Fruit fly (Drosophila melanogaster): ENCODE measurements around the gene CG17202.

Gene CG17202

DNA sequence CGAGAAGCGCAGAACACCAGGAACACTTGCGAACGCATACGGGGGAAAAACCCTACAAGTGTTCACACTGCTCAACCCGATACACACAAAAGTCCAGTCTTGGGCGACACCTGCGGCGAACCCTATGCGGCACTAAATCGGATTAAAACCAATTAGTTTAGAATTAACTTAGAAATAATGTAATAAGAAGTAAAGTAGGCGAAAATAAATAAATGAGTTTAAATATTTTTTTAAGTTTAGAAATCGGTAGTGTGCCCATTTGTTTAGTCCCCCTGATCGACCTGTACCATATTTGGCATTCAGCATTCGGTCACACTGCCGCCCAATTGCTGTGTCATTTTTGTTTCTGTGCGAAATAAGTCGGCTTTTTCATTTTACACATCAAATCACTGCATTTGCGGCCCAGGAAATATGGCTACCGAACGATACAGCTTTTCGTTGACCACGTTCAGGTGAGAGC lies 8.5 kb downstream of the CG17202 start, which contains the start of gene Prosalpha2:
TSS of gene Prosalpha2 (plus strand) at position 292 of the 460 bp plus-strand sequence.
- TF ChIP-seq noc (tag; optimal IDR thresholded peaks at IDR 0.05) = no peak

dm6 chr3R:12433764-12434163 lies 11.2 kb downstream of the CG17202 start, which contains the start of the genes Aos1 and Srlp:
TSS of gene Aos1 (minus strand) at chr3R:12433822.
TSS of gene Srlp (plus strand) at chr3R:12434098.
- peak; percentile 65 for TF ChIP-seq noc (tag; optimal IDR thresholded peaks at IDR 0.05)

dm6 chr3R:12435948-12436347 lies 13.4 kb downstream of the CG17202 start, which contains the start of gene Desat2:
TSS of gene Desat2 (plus strand) at chr3R:12436248.
- TF ChIP-seq noc (tag; optimal IDR thresholded peaks at IDR 0.05) = no peak

dm6 chr3R:12439039-12439400 lies 16.5 kb downstream of the CG17202 start, which contains the start of the genes CG17207 and CG46427:
TSS of gene CG17207 (minus strand) at chr3R:12439139.
TSS of gene CG46427 (minus strand) at chr3R:12439139.
- no peak for TF ChIP-seq noc (tag; optimal IDR thresholded peaks at IDR 0.05)

dm6 chr3R:12439401-12440143 lies 17.0 kb downstream of the CG17202 start, which contains the start of gene Desat1:
TSS of gene Desat1 (plus strand) at chr3R:12439600.
- TF ChIP-seq noc (tag; optimal IDR thresholded peaks at IDR 0.05) = no peak

dm6 chr3R:12441008-12441606 lies 18.5 kb downstream of the CG17202 start:
- peak; percentile 33 for TF ChIP-seq noc (tag; optimal IDR thresholded peaks at IDR 0.05)

DNA sequence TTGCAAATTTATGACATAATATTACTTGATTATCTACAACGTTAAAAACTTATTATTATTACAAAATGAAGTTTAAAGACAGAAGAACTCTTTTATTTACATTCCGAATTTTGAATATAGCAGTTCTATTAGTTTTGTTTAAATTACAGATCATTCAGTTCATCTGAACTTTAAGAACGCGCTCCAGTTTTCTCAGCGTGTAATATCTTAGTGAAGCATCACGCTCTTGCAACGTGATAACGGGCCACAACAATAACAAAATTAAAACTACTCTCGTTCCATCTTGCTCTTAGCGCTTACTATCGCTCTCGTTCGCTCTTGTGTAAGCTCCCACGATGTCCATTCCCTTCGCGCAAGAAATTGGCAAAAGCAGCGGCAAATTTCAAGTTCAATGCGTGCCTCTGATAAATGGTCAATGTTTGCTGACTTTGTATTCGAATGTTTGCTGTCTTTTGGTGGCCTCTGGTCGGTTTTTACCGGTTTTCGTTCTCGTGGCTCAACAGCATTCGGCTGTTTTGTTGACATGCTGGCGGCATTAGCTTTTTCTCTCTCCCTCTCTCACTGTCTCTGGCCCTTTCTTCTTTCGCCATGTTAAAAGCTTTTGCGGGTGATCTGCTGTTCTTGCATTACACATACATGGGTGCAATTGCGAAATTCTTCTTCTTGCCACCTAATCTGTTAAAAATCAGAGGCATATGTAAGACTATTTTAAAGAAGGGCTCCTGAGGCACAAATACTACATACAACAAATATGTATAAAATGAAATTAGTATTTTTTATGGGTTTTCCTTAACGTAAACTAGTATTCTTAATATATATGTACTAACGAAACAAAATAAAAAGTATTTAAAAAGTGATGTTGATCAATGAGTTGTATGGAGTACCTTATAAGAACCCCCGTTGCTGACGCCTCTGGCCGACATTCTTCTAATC lies 20.3 kb downstream of the CG17202 start:
- TF ChIP-seq noc (tag; optimal IDR thresholded peaks at IDR 0.05) = peak; percentile 92

dm6 chr3R:12443769-12444168 lies 21.2 kb downstream of the CG17202 start:
- TF ChIP-seq noc (tag; optimal IDR thresholded peaks at IDR 0.05) = no peak

- no peak for TF ChIP-seq noc (tag; optimal IDR thresholded peaks at IDR 0.05)
These were observed 22.9 kb downstream of the CG17202 start for dm6 chr3R:12445468-12445867.

DNA sequence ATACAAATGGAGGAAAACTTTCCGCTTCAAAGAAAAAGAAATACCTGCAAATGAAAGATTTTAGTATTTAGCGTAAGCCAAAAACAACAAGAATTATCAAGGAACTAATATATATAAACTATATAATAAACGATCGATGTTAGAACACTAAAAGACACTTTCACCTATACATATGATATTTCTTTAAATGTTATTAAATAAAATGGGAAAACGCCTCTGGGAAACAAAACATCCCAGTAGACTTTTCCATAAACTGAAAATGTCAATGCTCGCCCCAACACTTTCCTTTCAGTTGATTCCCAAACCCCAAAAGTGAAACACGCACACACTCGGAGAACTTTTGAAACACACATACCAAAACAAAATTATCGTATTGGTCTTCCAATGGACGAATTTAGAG lies 24.8 kb downstream of the CG17202 start, which contains the start of gene vrs:
TSS of gene vrs (plus strand) at position 301 of the 400 bp plus-strand sequence.
- no peak for TF ChIP-seq noc (tag; optimal IDR thresholded peaks at IDR 0.05)

- TF ChIP-seq noc (tag; optimal IDR thresholded peaks at IDR 0.05) = no peak
These were observed 25.8 kb downstream of the CG17202 start for dm6 chr3R:12448344-12448743.

DNA sequence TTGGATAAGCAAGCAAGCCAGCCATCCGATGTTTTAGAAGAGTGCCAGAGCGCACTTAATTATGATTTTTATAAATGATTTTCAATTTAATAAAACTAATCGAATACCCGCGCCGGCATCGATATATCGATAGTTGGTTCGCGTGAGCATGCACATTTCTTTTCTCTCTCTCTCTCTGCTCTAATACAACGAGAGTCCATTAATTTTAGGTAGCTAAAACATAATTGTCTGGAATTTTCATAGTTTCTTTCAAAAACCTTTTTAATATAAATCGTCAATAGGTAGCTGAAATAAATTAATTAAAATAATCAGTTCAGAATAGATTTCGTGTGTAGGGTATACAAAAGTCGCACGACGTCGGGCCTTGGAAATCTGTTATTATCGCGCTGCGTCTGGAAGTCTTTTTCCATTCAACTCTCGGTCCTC lies 26.3 kb downstream of the CG17202 start, which contains the start of gene CG18549:
TSS of gene CG18549 (plus strand) at position 408 of the 426 bp plus-strand sequence.
- peak; percentile 99 for TF ChIP-seq noc (tag; optimal IDR thresholded peaks at IDR 0.05)

- no peak for TF ChIP-seq noc (tag; optimal IDR thresholded peaks at IDR 0.05)
These were observed 27.2 kb downstream of the CG17202 start for dm6 chr3R:12449617-12450242.

- no peak for TF ChIP-seq noc (tag; optimal IDR thresholded peaks at IDR 0.05)
These were observed 28.2 kb downstream of the CG17202 start for dm6 chr3R:12450713-12451259.

DNA sequence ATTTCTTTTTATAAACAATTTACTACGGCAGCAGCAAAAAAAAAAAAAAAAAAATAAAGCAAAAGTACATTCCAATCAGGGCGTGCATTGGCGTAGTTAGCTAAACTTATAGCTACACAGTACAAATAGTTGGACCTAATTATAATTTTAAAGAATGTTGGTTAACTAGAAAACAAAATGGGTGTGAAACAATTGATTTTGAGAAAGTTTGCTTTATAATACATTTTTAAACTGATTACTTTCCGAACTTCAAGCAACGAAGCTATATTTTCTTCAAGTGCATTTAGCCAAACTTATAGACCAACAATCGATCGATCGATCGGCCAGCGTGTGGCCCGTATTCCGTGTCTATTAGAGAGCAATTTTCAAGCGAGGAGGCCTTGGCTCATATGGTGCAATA lies 28.8 kb downstream of the CG17202 start:
- TF ChIP-seq noc (tag; optimal IDR thresholded peaks at IDR 0.05) = no peak

All from whole organism, larva.